Fruit fly (Drosophila melanogaster) whole organism: ENCODE measurements around the gene CG6321.

Experiments
- CG8478 ChIP-seq: fragments of >200 bp; optimal IDR thresholded peaks from 2 replicates; lab custom pipeline; 2018; ENCODE audit warnings: inconsistent platforms
- Dll ChIP-seq: fragments of >200 bp; optimal IDR thresholded peaks from 2 replicates; lab custom pipeline; 2017
- EcR ChIP-seq, 2 experiments: fragments of >200 bp; optimal IDR thresholded peaks; 2 replicates each; lab custom pipeline; 2017; ENCODE audit warnings: missing biosample characterization in 2 of 2, missing genetic modification characterization in 2 of 2, missing genetic modification reagents in 2 of 2
- pan ChIP-seq: fragments of >200 bp; optimal IDR thresholded peaks from 2 replicates; lab custom pipeline; 2017
- psq ChIP-seq: fragments of >200 bp; optimal IDR thresholded peaks from 2 replicates; lab custom pipeline; 2017
- usp ChIP-seq: fragments of >200 bp; optimal IDR thresholded peaks from 2 replicates; lab custom pipeline; 2017; ENCODE audit warnings: missing biosample characterization, missing genetic modification characterization, mixed read lengths

The CG6321 gene

dm6 chr3L:11061200-11061599 lies at the start of gene CG6321, which contains the start of gene Blos2:
Gene CG6321 (minus strand): TSS chr3L:11061224.
Gene Blos2 (plus strand): TSS chr3L:11061571.
- TF ChIP-seq usp (GFP tag; lab: Kevin White, UChicago) (no peak), pan (lab: Kevin White, UChicago) (peak; percentile 87)

- TF ChIP-seq CG8478 (lab: Kevin White, UChicago) (no peak), psq (no peak), Dll (no peak), EcR (GFP tag; optimal IDR thresholded peaks at IDR 0.05; lab: Kevin White, UChicago) (no peak), pan (lab: Kevin White, UChicago) (no peak), usp (GFP tag; lab: Kevin White, UChicago) (no peak)
These were observed 48.4 kb upstream of the CG6321 start, which contains the start of the genes CG34012 and emei for dm6 chr3L:11109454-11109853. Gene CG34012 (minus strand): TSS chr3L:11109505. Gene emei (plus strand): TSS chr3L:11109690.

- TF ChIP-seq Dll (no peak), usp (GFP tag; lab: Kevin White, UChicago) (no peak), psq (no peak), EcR (GFP tag; optimal IDR thresholded peaks at IDR 0.05; lab: Kevin White, UChicago) (no peak), CG8478 (lab: Kevin White, UChicago) (no peak), pan (lab: Kevin White, UChicago) (no peak)
These were observed 46.9 kb upstream of the CG6321 start, which contains the start of gene CG12522 for dm6 chr3L:11107935-11108334. Gene CG12522 (plus strand): TSS chr3L:11108235.

- TF ChIP-seq EcR (GFP tag; optimal IDR thresholded peaks at IDR 0.05; lab: Kevin White, UChicago) (no peak), usp (GFP tag; lab: Kevin White, UChicago) (no peak), pan (lab: Kevin White, UChicago) (no peak)
These were observed 46.4 kb upstream of the CG6321 start, which contains the start of gene CG32073 for dm6 chr3L:11107432-11107831. Gene CG32073 (minus strand): TSS chr3L:11107582.

dm6 chr3L:11103773-11104172 lies 42.7 kb upstream of the CG6321 start, which contains the start of gene CG32071:
Gene CG32071 (minus strand): TSS chr3L:11103873.
- TF ChIP-seq usp (GFP tag; lab: Kevin White, UChicago), result no peak
- TF ChIP-seq psq, result no peak

dm6 chr3L:11102930-11103329 lies 41.9 kb upstream of the CG6321 start, which contains the start of gene Elo68alpha:
Gene Elo68alpha (minus strand): TSS chr3L:11103030.
- TF ChIP-seq pan (lab: Kevin White, UChicago) (no peak), CG8478 (lab: Kevin White, UChicago) (no peak), Dll (no peak), psq (no peak), EcR (GFP tag; optimal IDR thresholded peaks at IDR 0.05; lab: Kevin White, UChicago) (no peak), usp (GFP tag; lab: Kevin White, UChicago) (no peak)

- TF ChIP-seq usp (GFP tag; lab: Kevin White, UChicago), result no peak
- no peak for TF ChIP-seq pan (lab: Kevin White, UChicago)
- no peak for TF ChIP-seq Dll
- no peak for TF ChIP-seq EcR (GFP tag; optimal IDR thresholded peaks at IDR 0.05; lab: Kevin White, UChicago)
- TF ChIP-seq CG8478 (lab: Kevin White, UChicago), result no peak
- TF ChIP-seq psq, result no peak
These were observed 40.6 kb upstream of the CG6321 start, which contains the start of gene Elo68beta for dm6 chr3L:11101598-11101997. Gene Elo68beta (minus strand): TSS chr3L:11101698.

dm6 chr3L:11097982-11098663 lies 37.1 kb upstream of the CG6321 start, which contains the start of the genes Irbp18 and APP-BP1:
Gene Irbp18 (minus strand): TSS chr3L:11098186.
Gene APP-BP1 (plus strand): TSS chr3L:11098412.
- TF ChIP-seq CG8478 (lab: Kevin White, UChicago) (no peak), pan (lab: Kevin White, UChicago) (no peak), Dll (no peak), psq (no peak), EcR (GFP tag; optimal IDR thresholded peaks at IDR 0.05; lab: Kevin White, UChicago) (no peak), usp (GFP tag; lab: Kevin White, UChicago) (no peak)

dm6 chr3L:11096195-11096908 lies 35.3 kb upstream of the CG6321 start, which contains the start of the genes CG46439, Iyd and CG33947:
Gene CG46439 (minus strand): TSS chr3L:11096245.
Gene Iyd (minus strand): TSS chr3L:11096245.
Gene CG33947 (plus strand): TSS chr3L:11096496.
- TF ChIP-seq Dll (no peak), pan (lab: Kevin White, UChicago) (no peak), CG8478 (lab: Kevin White, UChicago) (no peak), EcR (GFP tag; optimal IDR thresholded peaks at IDR 0.05; lab: Kevin White, UChicago) (no peak), usp (GFP tag; lab: Kevin White, UChicago) (no peak), psq (no peak)

dm6 chr3L:11094279-11094678 lies 33.3 kb upstream of the CG6321 start:
- no peak for TF ChIP-seq EcR (GFP tag; optimal IDR thresholded peaks at IDR 0.05; lab: Kevin White, UChicago)
- TF ChIP-seq psq, result no peak
- TF ChIP-seq CG8478 (lab: Kevin White, UChicago), result no peak
- TF ChIP-seq Dll, result no peak
- TF ChIP-seq usp (GFP tag; lab: Kevin White, UChicago), result no peak
- no peak for TF ChIP-seq pan (lab: Kevin White, UChicago)

dm6 chr3L:11093046-11093520 lies 32.1 kb upstream of the CG6321 start, which contains the start of gene JIL-1:
Gene JIL-1 (minus strand): TSS chr3L:11093193.
- TF ChIP-seq CG8478 (lab: Kevin White, UChicago) (no peak), usp (GFP tag; lab: Kevin White, UChicago) (no peak), EcR (GFP tag; optimal IDR thresholded peaks at IDR 0.05; lab: Kevin White, UChicago) (no peak), pan (lab: Kevin White, UChicago) (no peak), Dll (no peak), psq (no peak)
